Worm (Caenorhabditis elegans) whole organism, L4 larva: ENCODE results near the gene F13D11.3.

Experiments used
- F10B5.3 ChIP-seq: sonication (generic microtip); optimal IDR thresholded peaks from 2 replicates; lab custom pipeline; 2016; ENCODE audit warnings: mild to moderate bottlenecking, missing genetic modification characterization, missing compliant biosample characterization
- F26F4.8 ChIP-seq: fragments of 200-800 bp; sonication (Bioruptor generic); conservative IDR thresholded peaks from 2 replicates; pipeline ENCODE4 v1.3.6; 2022; ENCODE audit warnings: missing genetic modification characterization, missing compliant biosample characterization
- F44E2.7 ChIP-seq: fragments of 200-800 bp; sonication (Bioruptor generic); IDR thresholded peaks from 2 replicates; pipeline ENCODE4 v2.1.2; 2022; ENCODE audit warnings: missing genetic modification characterization, missing compliant biosample characterization
- R02D3.7 ChIP-seq: fragments of 150-350 bp; sonication (generic microtip); optimal IDR thresholded peaks from 3 replicates; lab custom pipeline; 2014; ENCODE audit warnings: missing biosample characterization, missing genetic modification characterization
- T20F7.1 ChIP-seq: fragments of 200-800 bp; sonication (Bioruptor generic); optimal IDR thresholded peaks from 2 replicates; lab custom pipeline; 2018; ENCODE audit warnings: mild to moderate bottlenecking, missing genetic modification characterization, missing compliant biosample characterization
- Y48G9A.11 ChIP-seq: fragments of 200-800 bp; sonication (Bioruptor generic); IDR thresholded peaks from 2 replicates; pipeline ENCODE4 v1.3.6; 2022; ENCODE audit warnings: missing genetic modification reagents, missing genetic modification characterization, missing compliant biosample characterization
- Y75B8A.6 ChIP-seq: fragments of 200-800 bp; sonication (Bioruptor generic); IDR thresholded peaks from 2 replicates; pipeline ENCODE4 v1.3.6; 2022; ENCODE audit warnings: missing genetic modification reagents, missing genetic modification characterization, missing compliant biosample characterization
- aha-1 ChIP-seq: fragments of 150-350 bp; peaks from one replicate; lab custom pipeline; 2014; ENCODE audit warnings: missing biosample characterization, missing genetic modification characterization
- ama-1 ChIP-seq: fragments of 150-350 bp; optimal IDR thresholded peaks from 2 replicates; lab custom pipeline; 2014; ENCODE audit warnings: inconsistent platforms, mixed read lengths
- ceh-20 ChIP-seq: fragments of 200-800 bp; sonication (Bioruptor generic); IDR thresholded peaks from 2 replicates; pipeline ENCODE4 v1.3.6; 2022; ENCODE audit warnings: missing genetic modification reagents, missing genetic modification characterization, missing compliant biosample characterization
- cey-2 ChIP-seq: sonication (generic microtip); optimal IDR thresholded peaks from 3 replicates; lab custom pipeline; 2017; ENCODE audit warnings: missing genetic modification characterization, mild to moderate bottlenecking, missing compliant biosample characterization, antibody characterized with exemption, borderline replicate concordance; ENCODE audit not compliant: insufficient read depth
- ctbp-1 ChIP-seq: fragments of 200-800 bp; sonication (Bioruptor generic); IDR thresholded peaks from 2 replicates; pipeline ENCODE4 v1.3.6; 2022; ENCODE audit warnings: missing genetic modification reagents, missing genetic modification characterization, missing compliant biosample characterization
- daf-12 ChIP-seq: fragments of 150-350 bp; optimal IDR thresholded peaks from 2 replicates; lab custom pipeline; 2014; ENCODE audit warnings: missing biosample characterization, missing genetic modification reagents, missing genetic modification characterization
- daf-19 ChIP-seq: fragments of 200-800 bp; sonication (Bioruptor generic); conservative IDR thresholded peaks from 2 replicates; pipeline ENCODE4 v1.3.6; 2022; ENCODE audit warnings: missing genetic modification characterization, missing compliant biosample characterization
- dmd-6 ChIP-seq: fragments of 200-800 bp; sonication (Bioruptor generic); IDR thresholded peaks from 2 replicates; pipeline ENCODE4 v1.3.6; 2022; ENCODE audit warnings: missing genetic modification reagents, missing genetic modification characterization, missing compliant biosample characterization
- dmd-8 ChIP-seq: fragments of 200-800 bp; sonication (Bioruptor generic); IDR thresholded peaks from 2 replicates; pipeline ENCODE4 v1.3.6; 2022; ENCODE audit warnings: missing genetic modification characterization, missing compliant biosample characterization
- dpl-1 ChIP-seq: fragments of 150-350 bp; optimal IDR thresholded peaks from 2 replicates; lab custom pipeline; 2014; ENCODE audit warnings: missing biosample characterization, missing genetic modification reagents, missing genetic modification characterization
- duxl-1 ChIP-seq: sonication (generic microtip); optimal IDR thresholded peaks from 2 replicates; lab custom pipeline; 2016; ENCODE audit warnings: mild to moderate bottlenecking, missing genetic modification characterization, moderate library complexity, missing compliant biosample characterization; ENCODE audit not compliant: poor library complexity
- dve-1 ChIP-seq: sonication (generic microtip); optimal IDR thresholded peaks from 2 replicates; lab custom pipeline; 2017; ENCODE audit warnings: antibody characterized with exemption, mild to moderate bottlenecking, missing genetic modification characterization, missing compliant biosample characterization; ENCODE audit not compliant: insufficient read depth
- fkh-10 ChIP-seq: fragments of 150-350 bp; optimal IDR thresholded peaks from 2 replicates; lab custom pipeline; 2014; ENCODE audit warnings: missing biosample characterization, missing genetic modification reagents, missing genetic modification characterization
- fos-1 ChIP-seq: fragments of 150-350 bp; optimal IDR thresholded peaks from 2 replicates; lab custom pipeline; 2014; ENCODE audit warnings: missing biosample characterization, missing genetic modification characterization
- gei-8 ChIP-seq: fragments of 200-800 bp; sonication (Bioruptor generic); optimal IDR thresholded peaks from 2 replicates; lab custom pipeline; 2018; ENCODE audit warnings: mild to moderate bottlenecking, missing genetic modification characterization, missing compliant biosample characterization
- hlh-11 ChIP-seq: fragments of 200-800 bp; sonication (Bioruptor generic); optimal IDR thresholded peaks from 2 replicates; lab custom pipeline; 2018; ENCODE audit warnings: mild to moderate bottlenecking, missing genetic modification characterization, missing compliant biosample characterization
- hlh-30 ChIP-seq: sonication (generic microtip); optimal IDR thresholded peaks from 2 replicates; lab custom pipeline; 2017; ENCODE audit warnings: antibody characterized with exemption, mild to moderate bottlenecking, missing genetic modification characterization, missing compliant biosample characterization; ENCODE audit not compliant: insufficient read depth
- lir-3 ChIP-seq: sonication (generic microtip); optimal IDR thresholded peaks from 2 replicates; lab custom pipeline; 2016; ENCODE audit warnings: mild to moderate bottlenecking, missing genetic modification characterization, missing compliant biosample characterization
- lsy-2 ChIP-seq, 2 experiments: fragments of 150-350 bp in 1 of 2; sonication (generic microtip) in 1 of 2; optimal IDR thresholded peaks; 2 replicates each; lab custom pipeline; 2014 to 2017; ENCODE audit warnings: missing biosample characterization in 2 of 2, missing genetic modification characterization in 2 of 2
- madf-5 ChIP-seq, 2 experiments: fragments of 200-800 bp; sonication (Bioruptor generic); IDR thresholded peaks; 2 replicates each; pipeline ENCODE4 v1.3.6; 2022; ENCODE audit warnings: missing compliant biosample characterization in 2 of 2, missing genetic modification characterization in 2 of 2
- madf-9 ChIP-seq: fragments of 200-800 bp; sonication (Bioruptor generic); conservative IDR thresholded peaks from 2 replicates; pipeline ENCODE4 v1.3.6; 2022; ENCODE audit warnings: missing genetic modification reagents, missing genetic modification characterization, missing compliant biosample characterization
- mdl-1 ChIP-seq, 2 experiments: fragments of 150-350 bp in 1 of 2; sonication (generic microtip) in 1 of 2; optimal IDR thresholded peaks; 2 replicates each; lab custom pipeline; 2014 to 2017; ENCODE audit warnings: missing biosample characterization in 2 of 2, missing genetic modification characterization in 2 of 2
- mep-1 ChIP-seq: fragments of 150-350 bp; sonication (generic microtip); optimal IDR thresholded peaks from 3 replicates; lab custom pipeline; 2014; ENCODE audit warnings: missing biosample characterization, missing genetic modification characterization
- mxl-3 ChIP-seq: fragments of 200-800 bp; sonication (Bioruptor generic); optimal IDR thresholded peaks from 2 replicates; lab custom pipeline; 2018; ENCODE audit warnings: mild to moderate bottlenecking, missing genetic modification characterization, missing compliant biosample characterization
- nhr-102 ChIP-seq: sonication (generic microtip); optimal IDR thresholded peaks from 2 replicates; lab custom pipeline; 2016; ENCODE audit warnings: mild to moderate bottlenecking, missing genetic modification characterization, moderate library complexity, missing compliant biosample characterization
- nhr-11 ChIP-seq: fragments of 150-350 bp; optimal IDR thresholded peaks from 2 replicates; lab custom pipeline; 2014; ENCODE audit warnings: missing biosample characterization, missing genetic modification characterization
- nhr-28 ChIP-seq: fragments of 150-350 bp; optimal IDR thresholded peaks from 2 replicates; lab custom pipeline; 2014; ENCODE audit warnings: missing biosample characterization, missing genetic modification characterization
- nhr-42 ChIP-seq: fragments of 200-800 bp; sonication (Bioruptor generic); IDR thresholded peaks from 2 replicates; pipeline ENCODE4 v1.3.6; 2022; ENCODE audit warnings: missing genetic modification characterization, missing compliant biosample characterization
- nhr-6 ChIP-seq: fragments of 150-350 bp; optimal IDR thresholded peaks from 2 replicates; lab custom pipeline; 2014; ENCODE audit warnings: missing biosample characterization, missing genetic modification characterization
- pha-4 ChIP-seq, 2 experiments: fragments of 150-350 bp in 1 of 2; fragments of 200-800 bp in 1 of 2; sonication (Bioruptor generic) in 1 of 2; IDR thresholded peaks in 1 of 2; optimal IDR thresholded peaks in 1 of 2; 2 replicates each; pipeline versions ENCODE4 v1.3.6 to Lab custom; 2014 to 2022; ENCODE audit warnings: missing genetic modification characterization in 2 of 2, missing genetic modification reagents in 2 of 2, missing biosample characterization in 1 of 2, missing compliant biosample characterization in 1 of 2
- php-3 ChIP-seq: fragments of 200-800 bp; sonication (Bioruptor generic); IDR thresholded peaks from 2 replicates; pipeline ENCODE4 v1.3.6; 2022; ENCODE audit warnings: missing genetic modification reagents, missing genetic modification characterization, missing compliant biosample characterization
- pqm-1 ChIP-seq: sonication (generic microtip); optimal IDR thresholded peaks from 2 replicates; lab custom pipeline; 2017; ENCODE audit warnings: missing biosample characterization, missing genetic modification characterization
- set-16 ChIP-seq: fragments of 200-800 bp; sonication (Bioruptor generic); IDR thresholded peaks from 2 replicates; pipeline ENCODE4 v1.3.6; 2022; ENCODE audit warnings: missing genetic modification reagents, missing genetic modification characterization, missing compliant biosample characterization
- tag-97 ChIP-seq: fragments of 200-800 bp; sonication (Bioruptor generic); IDR thresholded peaks from 2 replicates; pipeline ENCODE4 v1.3.6; 2022; ENCODE audit warnings: missing genetic modification characterization, missing compliant biosample characterization
- tra-1 ChIP-seq: fragments of 200-800 bp; sonication (Bioruptor generic); IDR thresholded peaks from 2 replicates; pipeline ENCODE4 v1.3.6; 2022; ENCODE audit warnings: missing genetic modification reagents, missing genetic modification characterization, missing compliant biosample characterization
- unc-62 ChIP-seq, 3 experiments: fragments of 150-350 bp in 1 of 3; sonication (generic microtip); optimal IDR thresholded peaks in 2 of 3; peaks in 1 of 3; 1 replicate in 1 of 3; 2 replicates in 2 of 3; lab custom pipeline; 2014 to 2017; ENCODE audit warnings: missing biosample characterization in 3 of 3, missing genetic modification characterization in 3 of 3, missing genetic modification reagents in 3 of 3, missing genotype in 1 of 3
- zfp-3 ChIP-seq: fragments of 200-800 bp; sonication (Bioruptor generic); conservative IDR thresholded peaks from 2 replicates; pipeline ENCODE4 v1.3.6; 2022; ENCODE audit warnings: missing genetic modification reagents, missing genetic modification characterization, missing compliant biosample characterization
- zip-2 ChIP-seq: fragments of 150-350 bp; optimal IDR thresholded peaks from 2 replicates; lab custom pipeline; 2014; ENCODE audit warnings: missing biosample characterization, missing genetic modification characterization
- ztf-7 ChIP-seq: fragments of 150-350 bp; optimal IDR thresholded peaks from 2 replicates; lab custom pipeline; 2014; ENCODE audit warnings: missing biosample characterization, missing genetic modification characterization

The F13D11.3 gene

DNA sequence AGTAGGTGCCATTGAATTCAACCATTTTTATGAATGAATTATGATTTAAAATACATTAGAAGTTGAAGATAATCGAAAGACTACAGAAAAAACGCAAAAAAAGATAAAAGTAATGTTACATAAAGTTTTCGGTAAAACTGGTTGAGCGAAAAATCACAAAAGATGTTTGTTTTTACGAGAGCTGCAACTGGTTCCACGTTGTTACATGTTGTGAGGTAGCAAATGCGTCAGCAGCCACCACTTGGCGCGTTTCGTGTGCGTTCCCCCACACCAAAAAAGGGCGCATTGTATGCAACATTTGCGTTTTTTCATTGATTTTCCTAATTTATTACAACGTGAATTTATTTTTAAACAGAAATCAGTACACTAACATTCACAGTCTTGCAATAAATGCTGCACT lies 23.6 kb downstream of the F13D11.3 start, which contains the start of gene gakh-1 (continued):
- no peak for TF ChIP-seq tra-1 (GFP tag; lab: Robert Waterston, UW)
- no peak for TF ChIP-seq dmd-8 (GFP tag; lab: Robert Waterston, UW)
- TF ChIP-seq nhr-6 (tag; lab: Kevin White, UChicago) = peak; percentile 39

DNA sequence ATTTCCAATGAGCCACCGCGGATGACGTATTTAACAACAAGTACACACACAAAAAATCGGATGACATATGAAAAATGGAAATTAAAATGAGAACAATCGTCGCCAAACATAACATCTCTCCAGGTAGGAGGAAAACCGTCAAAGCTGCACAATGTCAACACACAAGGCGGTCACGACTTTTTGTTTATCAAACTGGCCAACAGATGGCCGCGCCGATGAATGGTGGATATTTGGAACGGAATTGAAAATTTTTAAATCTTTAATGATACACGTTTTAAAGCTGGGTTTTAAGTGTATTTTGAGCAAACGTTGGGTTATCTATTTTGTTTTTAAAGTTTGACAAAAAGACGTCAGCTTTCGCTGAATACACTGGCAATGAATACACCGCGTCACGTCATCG lies 24.4 kb downstream of the F13D11.3 start:
- TF ChIP-seq fkh-10 (GFP tag; lab: Kevin White, UChicago) (no peak), Y75B8A.6 (no peak), ztf-7 (no peak), fos-1 (tag; lab: Kevin White, UChicago) (no peak), duxl-1 (no peak), daf-12 (tag; lab: Kevin White, UChicago) (no peak), madf-5 (GFP tag; IDR thresholded peaks at IDR 0.05; lab: Robert Waterston, UW) (no peak), pha-4 (GFP tag; IDR thresholded peaks at IDR 0.05; lab: Robert Waterston, UW) (no peak), pha-4 (tag; optimal IDR thresholded peaks at IDR 0.05; lab: Kevin White, UChicago) (peak; percentile 31), aha-1 (peak; percentile 55), zfp-3 (GFP tag; lab: Robert Waterston, UW) (no peak)

- TF ChIP-seq F26F4.8 (GFP tag; lab: Robert Waterston, UW) (no peak), ceh-20 (GFP tag; lab: Robert Waterston, UW) (no peak), nhr-102 (tag; lab: Kevin White, UChicago) (no peak), duxl-1 (no peak), mxl-3 (peak; percentile 87), php-3 (GFP tag; lab: Robert Waterston, UW) (no peak), lsy-2 (tag; optimal IDR thresholded peaks at IDR 0.05; lab: Kevin White, UChicago) (peak in 1 of 2 experiments; percentile 66), T20F7.1 (GFP tag; lab: Kevin White, UChicago) (no peak), F10B5.3 (tag; lab: Kevin White, UChicago) (no peak), dmd-6 (peak; percentile 35), zip-2 (tag; lab: Kevin White, UChicago) (no peak), cey-2 (tag; lab: Kevin White, UChicago) (no peak), nhr-42 (GFP tag; lab: Robert Waterston, UW) (no peak), F44E2.7 (GFP tag; lab: Robert Waterston, UW) (no peak), pqm-1 (tag; lab: Kevin White, UChicago) (peak; percentile 65), dpl-1 (GFP tag; lab: Kevin White, UChicago) (no peak), mep-1 (tag; lab: Kevin White, UChicago) (peak; percentile 20), dve-1 (peak; percentile 49), Y75B8A.6 (no peak), unc-62 (GFP tag; optimal IDR thresholded peaks at IDR 0.05 in 1 of 2; lab: Kevin White, UChicago) (peak in 1 of 2 experiments; percentile 68), unc-62 (tag; optimal IDR thresholded peaks at IDR 0.05; lab: Kevin White, UChicago) (no peak), aha-1 (peak; percentile 92), gei-8 (no peak), ama-1 (lab: Kevin White, UChicago) (no peak), pha-4 (GFP tag; IDR thresholded peaks at IDR 0.05; lab: Robert Waterston, UW) (no peak), pha-4 (tag; optimal IDR thresholded peaks at IDR 0.05; lab: Kevin White, UChicago) (no peak), ctbp-1 (GFP tag; lab: Robert Waterston, UW) (no peak), nhr-28 (tag; lab: Kevin White, UChicago) (peak; percentile 92), hlh-30 (peak; percentile 75), R02D3.7 (tag; lab: Kevin White, UChicago) (no peak), Y48G9A.11 (GFP tag; lab: Robert Waterston, UW) (no peak), lir-3 (no peak), set-16 (no peak), tag-97 (GFP tag; lab: Robert Waterston, UW) (no peak), daf-19 (GFP tag; lab: Robert Waterston, UW) (no peak), mdl-1 (tag; optimal IDR thresholded peaks at IDR 0.05; lab: Kevin White, UChicago) (peak; percentile 9 to 71), madf-9 (no peak), hlh-11 (tag; lab: Kevin White, UChicago) (peak; percentile 45), nhr-11 (peak; percentile 26)
These were observed 25.0 kb downstream of the F13D11.3 start, which contains the start of gene sft-4 for ce11 chrX:5780672-5781182. Gene sft-4, minus strand, starts transcription at chrX:5780722.
